Worm (Caenorhabditis elegans): ENCODE results near the gene trk-1.

ce11 chrX:8995527-8995946, 44.8 kb upstream of the trk-1 start:
- TF ChIP-seq tab-1 (GFP tag; IDR thresholded peaks at IDR 0.05): no peak
- TF ChIP-seq klf-2 (GFP tag; conservative IDR thresholded peaks at IDR 0.05): no peak
- no peak for TF ChIP-seq ref-1 (GFP tag; conservative IDR thresholded peaks at IDR 0.05)

Data from whole organism, midembryonic.